Fruit fly (Drosophila melanogaster) whole organism, wandering third instar larva: ENCODE measurements around the gene CG1737.

Source experiments
- Abd-B ChIP-seq: fragments of >200 bp; optimal IDR thresholded peaks from 2 replicates; lab custom pipeline; 2017; ENCODE audit warnings: missing biosample characterization, missing genetic modification characterization
- CrebA ChIP-seq: fragments of 200-800 bp; sonication (Bioruptor generic); optimal IDR thresholded peaks from 2 replicates; lab custom pipeline; 2016; ENCODE audit warnings: missing biosample characterization, mild to moderate bottlenecking, missing genetic modification characterization, borderline replicate concordance
- Dfd ChIP-seq: fragments of >200 bp; optimal IDR thresholded peaks from 2 replicates; lab custom pipeline; 2017; ENCODE audit warnings: missing biosample characterization, missing genetic modification characterization
- Dif ChIP-seq: fragments of 200-275, 200-300 bp; sonication (Bioruptor generic); optimal IDR thresholded peaks from 2 replicates; lab custom pipeline; 2018; ENCODE audit warnings: missing biosample characterization, missing genetic modification characterization; ENCODE audit not compliant: partially characterized antibody
- GATAd ChIP-seq: sonication (Bioruptor generic); optimal IDR thresholded peaks from 2 replicates; lab custom pipeline; 2016; ENCODE audit warnings: missing biosample characterization, missing genetic modification characterization
- Hr78 ChIP-seq: fragments of >200 bp; optimal IDR thresholded peaks from 2 replicates; lab custom pipeline; 2017; ENCODE audit warnings: missing biosample characterization, missing genetic modification characterization
- Hr83 ChIP-seq: fragments of 200-300 bp; sonication (Bioruptor generic); optimal IDR thresholded peaks from 2 replicates; lab custom pipeline; 2016; ENCODE audit warnings: missing biosample characterization, mild to moderate bottlenecking, missing genetic modification characterization, moderate library complexity; ENCODE audit not compliant: poor library complexity, severe bottlenecking
- Mio ChIP-seq: sonication (Bioruptor generic); optimal IDR thresholded peaks from 2 replicates; lab custom pipeline; 2016; ENCODE audit warnings: missing biosample characterization, missing genetic modification characterization
- Myc ChIP-seq: fragments of >200 bp; optimal IDR thresholded peaks from 2 replicates; lab custom pipeline; 2017
- N ChIP-seq: fragments of >200 bp; optimal IDR thresholded peaks from 2 replicates; lab custom pipeline; 2018; ENCODE audit warnings: missing biosample characterization, missing external identifiers, missing genetic modification characterization
- OdsH ChIP-seq: fragments of 200-800 bp; sonication (Bioruptor generic); optimal IDR thresholded peaks from 2 replicates; lab custom pipeline; 2016; ENCODE audit warnings: missing biosample characterization, mild to moderate bottlenecking, missing genetic modification characterization
- Sp1 ChIP-seq: fragments of 200-800 bp; sonication (Bioruptor generic); optimal IDR thresholded peaks from 3 replicates; lab custom pipeline; 2019; ENCODE audit warnings: missing biosample characterization, mild to moderate bottlenecking, missing genetic modification characterization, moderate library complexity
- br ChIP-seq: fragments of 200-800 bp; sonication (Bioruptor generic); optimal IDR thresholded peaks from 2 replicates; lab custom pipeline; 2016; ENCODE audit warnings: missing biosample characterization, missing genetic modification characterization
- dl ChIP-seq, 2 experiments: fragments of 175-275, 200-275 bp in 1 of 2; fragments of 200-275 bp in 1 of 2; sonication (Bioruptor generic); optimal IDR thresholded peaks; lab custom pipeline; 2018; ENCODE audit warnings: mild to moderate bottlenecking in 2 of 2, missing biosample characterization in 2 of 2, missing genetic modification characterization in 2 of 2, moderate library complexity in 2 of 2; ENCODE audit not compliant: partially characterized antibody in 2 of 2, insufficient read depth in 1 of 2
- ey ChIP-seq: fragments of 200-800 bp; sonication (Bioruptor generic); optimal IDR thresholded peaks from 2 replicates; lab custom pipeline; 2016; ENCODE audit warnings: missing biosample characterization, missing genetic modification characterization
- foxo ChIP-seq, 2 experiments: fragments of 200-800 bp; sonication (Bioruptor generic); optimal IDR thresholded peaks; 2 replicates in 1 of 2; 3 replicates in 1 of 2; lab custom pipeline; 2016 to 2017; ENCODE audit warnings: missing biosample characterization in 2 of 2, missing genetic modification characterization in 2 of 2
- fru ChIP-seq: fragments of 200-800 bp; sonication (Bioruptor generic); optimal IDR thresholded peaks from 3 replicates; lab custom pipeline; 2016; ENCODE audit warnings: missing biosample characterization, mild to moderate bottlenecking, missing genetic modification characterization
- pan ChIP-seq: fragments of >200 bp; optimal IDR thresholded peaks from 2 replicates; lab custom pipeline; 2017
- sage ChIP-seq: fragments of 200-800 bp; sonication (Bioruptor generic); optimal IDR thresholded peaks from 2 replicates; lab custom pipeline; 2016; ENCODE audit warnings: missing biosample characterization, mild to moderate bottlenecking, missing genetic modification characterization
- sv ChIP-seq: fragments of 200-800 bp; sonication (Bioruptor generic); optimal IDR thresholded peaks from 3 replicates; lab custom pipeline; 2016; ENCODE audit warnings: missing biosample characterization, missing genetic modification characterization
- tai ChIP-seq: sonication (Bioruptor generic); optimal IDR thresholded peaks from 2 replicates; lab custom pipeline; 2016; ENCODE audit warnings: missing biosample characterization, missing genetic modification characterization
- usp ChIP-seq: fragments of >200 bp; optimal IDR thresholded peaks from 2 replicates; lab custom pipeline; 2017; ENCODE audit warnings: missing biosample characterization, missing genetic modification characterization

CG1737 gene

DNA sequence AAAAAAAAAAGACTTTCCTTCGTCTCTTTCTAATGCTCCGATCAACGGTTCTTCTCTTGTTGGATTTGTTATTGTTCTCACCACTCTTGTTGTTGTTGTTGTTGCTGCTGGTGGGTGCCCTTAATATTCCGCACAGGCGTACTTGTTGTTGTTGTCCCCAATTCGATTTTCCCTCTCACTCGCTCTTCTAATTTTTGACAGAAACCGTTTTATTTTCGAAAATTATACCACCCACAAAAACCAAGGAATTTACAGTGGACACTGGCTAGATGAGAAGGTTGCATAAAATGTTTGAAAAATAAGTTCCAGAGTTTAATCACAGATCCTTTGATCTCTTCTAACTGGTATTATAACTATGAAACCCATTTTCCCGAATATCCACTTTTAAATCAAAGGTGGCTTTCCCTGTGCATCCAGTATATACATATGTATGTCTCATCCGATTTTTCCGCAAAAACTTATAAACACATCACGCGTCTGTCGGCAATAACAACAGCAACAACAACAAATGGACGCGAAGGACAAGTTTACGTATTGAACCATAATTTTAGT, 41.0 kb downstream of the CG1737 start:
- no peak for TF ChIP-seq pan
- TF ChIP-seq N (GFP tag; lab: Kevin White, UChicago), result no peak
- TF ChIP-seq GATAd, result no peak
- TF ChIP-seq Hr83 (GFP tag; lab: Kevin White, UChicago), result no peak
- TF ChIP-seq Mio, result no peak
- TF ChIP-seq Myc, result no peak
- no peak for TF ChIP-seq sage (GFP tag; lab: Kevin White, UChicago)
- no peak for TF ChIP-seq Dfd (GFP tag; lab: Kevin White, UChicago)
- TF ChIP-seq Hr78 (GFP tag; lab: Kevin White, UChicago), result no peak
- no peak for TF ChIP-seq CrebA
- no peak for TF ChIP-seq dl (GFP tag; optimal IDR thresholded peaks at IDR 0.05; lab: Kevin White, UChicago; ENCODE audit: insufficient read depth in 1 of 2, partially characterized antibody in 2 of 2)

DNA sequence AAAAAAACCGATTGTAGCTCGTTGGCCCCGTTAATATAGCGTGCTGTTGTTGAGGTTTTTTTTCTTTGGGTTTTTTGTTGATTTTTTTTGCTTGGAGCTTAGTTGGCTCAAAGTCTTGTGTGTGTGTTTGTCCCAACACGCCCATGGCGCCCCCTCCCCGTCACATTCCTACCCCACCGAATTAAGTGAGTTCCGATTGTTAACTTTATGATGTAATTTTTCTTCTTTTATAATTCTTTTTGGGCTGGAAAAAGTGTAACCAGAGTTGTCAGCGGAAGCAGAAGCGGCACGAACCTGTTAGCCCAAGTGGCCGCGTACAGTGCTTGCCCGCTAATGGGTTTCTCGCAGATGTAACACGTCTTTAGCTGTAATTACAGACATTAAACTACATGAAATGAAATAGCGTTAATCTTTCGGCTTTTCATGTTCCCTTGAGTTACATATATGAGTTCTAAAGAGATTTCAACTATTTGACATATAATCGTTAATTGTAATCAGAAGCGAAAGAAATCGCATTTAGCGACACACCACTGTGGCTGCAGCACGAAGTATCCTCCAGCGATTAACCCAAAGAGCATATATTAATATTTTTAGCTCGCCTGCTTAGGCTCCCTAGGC, 42.7 kb downstream of the CG1737 start:
- TF ChIP-seq Dif (GFP tag; lab: Kevin White, UChicago), result no peak
- no peak for TF ChIP-seq Hr78 (GFP tag; lab: Kevin White, UChicago)
- TF ChIP-seq ey (GFP tag; lab: Kevin White, UChicago), result no peak
- no peak for TF ChIP-seq OdsH (GFP tag; lab: Kevin White, UChicago)
- TF ChIP-seq Sp1, result no peak
- TF ChIP-seq foxo (GFP tag; optimal IDR thresholded peaks at IDR 0.05; lab: Kevin White, UChicago), result peak in 1 of 2 experiments; percentile 10

DNA sequence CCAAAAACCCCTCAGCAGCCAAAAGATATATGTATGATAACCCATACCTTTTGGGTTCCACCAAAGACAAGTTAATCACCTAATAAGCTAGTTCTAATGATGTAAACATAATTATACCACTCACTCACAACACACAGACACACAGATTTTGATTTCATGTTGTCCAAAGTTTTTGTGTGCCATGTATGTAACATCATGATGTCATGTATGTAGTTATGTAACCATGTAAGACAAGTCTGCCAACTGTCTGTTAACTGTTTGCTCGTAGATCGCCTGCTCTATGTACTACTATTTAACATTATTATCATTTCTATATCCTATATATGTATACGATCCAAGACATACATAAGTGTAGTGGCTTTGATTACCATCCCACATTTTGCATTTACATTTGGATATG, 53.8 kb downstream of the CG1737 start:
- TF ChIP-seq Abd-B (GFP tag; lab: Kevin White, UChicago), result no peak
- no peak for TF ChIP-seq tai (GFP tag; lab: Kevin White, UChicago)
- no peak for TF ChIP-seq fru (GFP tag; lab: Kevin White, UChicago)
- TF ChIP-seq sv (GFP tag; lab: Kevin White, UChicago), result no peak
- TF ChIP-seq br, result no peak
- no peak for TF ChIP-seq usp (GFP tag; lab: Kevin White, UChicago)
